Fruit fly (Drosophila melanogaster) whole organism, embryonic: Measurements from ENCODE around the gene MsR2.

Experiments used
- Antp ChIP-seq: fragments of 200-800 bp; sonication (Bioruptor generic); optimal IDR thresholded peaks from 3 replicates; lab custom pipeline; 2016; ENCODE audit warnings: missing biosample characterization, missing genetic modification characterization
- CG10147 ChIP-seq: fragments of 200-800 bp; sonication (Bioruptor generic); optimal IDR thresholded peaks from 2 replicates; lab custom pipeline; 2019; ENCODE audit warnings: missing biosample characterization, mild to moderate bottlenecking, missing genetic modification characterization, moderate library complexity
- CG10267 ChIP-seq: fragments of 200-800 bp; sonication (Bioruptor generic); optimal IDR thresholded peaks from 2 replicates; lab custom pipeline; 2018; ENCODE audit warnings: missing biosample characterization, mild to moderate bottlenecking, missing genetic modification characterization, moderate library complexity
- CG10321 ChIP-seq: fragments of 200-800 bp; sonication (Bioruptor generic); IDR thresholded peaks from 2 replicates; pipeline ENCODE4 v1.3.6; 2022; ENCODE audit warnings: missing biosample characterization, missing genetic modification characterization
- CG10959 ChIP-seq: fragments of 200-800 bp; sonication (Bioruptor generic); IDR thresholded peaks from 2 replicates; pipeline ENCODE4 v1.3.6; 2022; ENCODE audit warnings: missing biosample characterization, missing genetic modification characterization
- CG11723 ChIP-seq: fragments of 200-800 bp; sonication (Bioruptor generic); optimal IDR thresholded peaks from 2 replicates; lab custom pipeline; 2017; ENCODE audit warnings: missing biosample characterization, mild to moderate bottlenecking, missing genetic modification characterization
- CG13123 ChIP-seq: fragments of 200-800 bp; sonication (Bioruptor generic); optimal IDR thresholded peaks from 2 replicates; lab custom pipeline; 2016; ENCODE audit warnings: missing biosample characterization, missing genetic modification characterization
- CG13296 ChIP-seq: fragments of 200-800 bp; sonication (Bioruptor generic); optimal IDR thresholded peaks from 3 replicates; lab custom pipeline; 2018; ENCODE audit warnings: missing biosample characterization, mild to moderate bottlenecking, missing genetic modification characterization
- CG14667 ChIP-seq: fragments of 200-800 bp; sonication (Bioruptor generic); IDR thresholded peaks from 2 replicates; pipeline ENCODE4 v1.3.6; 2022; ENCODE audit warnings: missing biosample characterization, missing genetic modification characterization
- CG14965 ChIP-seq: fragments of 200-800 bp; sonication (Bioruptor generic); optimal IDR thresholded peaks from 2 replicates; lab custom pipeline; 2016; ENCODE audit warnings: missing biosample characterization, missing genetic modification characterization, borderline replicate concordance
- CG15601 ChIP-seq: fragments of 200-800 bp; sonication (Bioruptor generic); optimal IDR thresholded peaks from 3 replicates; lab custom pipeline; 2019; ENCODE audit warnings: missing biosample characterization, mild to moderate bottlenecking, missing genetic modification characterization, moderate library complexity
- CG17912 ChIP-seq: fragments of 200-800 bp; sonication (Bioruptor generic); optimal IDR thresholded peaks from 2 replicates; lab custom pipeline; 2018; ENCODE audit warnings: missing biosample characterization, mild to moderate bottlenecking, missing genetic modification characterization
- CG31224 ChIP-seq: fragments of 200-800 bp; sonication (Bioruptor generic); IDR thresholded peaks from 2 replicates; pipeline ENCODE4 v1.3.6; 2022; ENCODE audit warnings: missing biosample characterization, missing genetic modification characterization
- CG31441 ChIP-seq: fragments of 200-800 bp; sonication (Bioruptor generic); IDR thresholded peaks from 2 replicates; pipeline ENCODE4 v1.3.6; 2022; ENCODE audit warnings: missing biosample characterization, missing genetic modification characterization
- CG32767 ChIP-seq: fragments of 200-800 bp; sonication (Bioruptor generic); IDR thresholded peaks from 2 replicates; pipeline ENCODE4 v1.3.6; 2022; ENCODE audit warnings: missing biosample characterization, missing genetic modification characterization
- CG32772 ChIP-seq: fragments of 200-800 bp; sonication (Bioruptor generic); IDR thresholded peaks from 2 replicates; pipeline ENCODE4 v1.3.6; 2022; ENCODE audit warnings: missing biosample characterization, missing genetic modification characterization
- CG3838 ChIP-seq: fragments of 200-800 bp; sonication (Bioruptor generic); optimal IDR thresholded peaks from 3 replicates; lab custom pipeline; 2016; ENCODE audit warnings: missing biosample characterization, missing genetic modification characterization
- CG3847 ChIP-seq: fragments of 200-800 bp; sonication (Bioruptor generic); IDR thresholded peaks from 2 replicates; pipeline ENCODE4 v1.3.6; 2022; ENCODE audit warnings: missing biosample characterization, missing genetic modification characterization
- CG5245 ChIP-seq: fragments of 200-800 bp; sonication (Bioruptor generic); optimal IDR thresholded peaks from 3 replicates; lab custom pipeline; 2016; ENCODE audit warnings: missing biosample characterization, missing genetic modification characterization
- CG7786 ChIP-seq: fragments of 200-800 bp; sonication (Bioruptor generic); optimal IDR thresholded peaks from 2 replicates; lab custom pipeline; 2016; ENCODE audit warnings: missing biosample characterization, missing genetic modification characterization
- CG8290 ChIP-seq, 3 experiments: fragments of 200-800 bp; sonication (Bioruptor generic); optimal IDR thresholded peaks; 2 replicates each; lab custom pipeline; 2016 to 2019; ENCODE audit warnings: missing biosample characterization in 3 of 3, missing genetic modification characterization in 3 of 3, mild to moderate bottlenecking in 2 of 3, moderate library complexity in 1 of 3
- Doc2 ChIP-seq: fragments of 200-800 bp; sonication (Bioruptor generic); IDR thresholded peaks from 2 replicates; pipeline ENCODE4 v1.3.6; 2022; ENCODE audit warnings: missing biosample characterization, missing genetic modification characterization
- Eip74EF ChIP-seq, 2 experiments: fragments of 200-800 bp in 1 of 2; fragments of >200 bp in 1 of 2; sonication (Bioruptor generic) in 1 of 2; optimal IDR thresholded peaks; 2 replicates each; lab custom pipeline; 2017 to 2019; ENCODE audit warnings: missing biosample characterization in 2 of 2, missing genetic modification characterization in 2 of 2, mild to moderate bottlenecking in 1 of 2, moderate library complexity in 1 of 2
- Hr3 ChIP-seq: fragments of 200-800 bp; sonication (Bioruptor generic); optimal IDR thresholded peaks from 3 replicates; lab custom pipeline; 2016; ENCODE audit warnings: missing biosample characterization, missing genetic modification characterization
- Mrtf ChIP-seq: fragments of 200-800 bp; sonication (Bioruptor generic); IDR thresholded peaks from 3 replicates; pipeline ENCODE4 v1.3.6; 2022; ENCODE audit warnings: missing biosample characterization, missing genetic modification characterization
- Myb ChIP-seq: fragments of 200-800 bp; sonication (Bioruptor generic); optimal IDR thresholded peaks from 2 replicates; lab custom pipeline; 2016; ENCODE audit warnings: missing biosample characterization, missing genetic modification characterization
- NC2β ChIP-seq: fragments of 200-800 bp; sonication (Bioruptor generic); optimal IDR thresholded peaks from 2 replicates; lab custom pipeline; 2016; ENCODE audit warnings: missing biosample characterization, missing genetic modification characterization
- Neu2 ChIP-seq: fragments of 200-800 bp; sonication (Bioruptor generic); optimal IDR thresholded peaks from 3 replicates; lab custom pipeline; 2016; ENCODE audit warnings: missing biosample characterization, missing genetic modification characterization, borderline replicate concordance
- Sox102F ChIP-seq: fragments of 200-800 bp; sonication (Bioruptor generic); optimal IDR thresholded peaks from 2 replicates; lab custom pipeline; 2018; ENCODE audit warnings: missing biosample characterization, mild to moderate bottlenecking, missing genetic modification characterization, moderate library complexity
- Sry-β ChIP-seq: fragments of 200-800 bp; sonication (Bioruptor generic); optimal IDR thresholded peaks from 2 replicates; lab custom pipeline; 2018; ENCODE audit warnings: missing biosample characterization, mild to moderate bottlenecking, missing genetic modification characterization, moderate library complexity
- Stat92E ChIP-seq, 3 experiments: fragments of >200 bp in 2 of 3; fragments of 200-800 bp in 1 of 3; sonication (Bioruptor generic) in 1 of 3; optimal IDR thresholded peaks; 2 replicates each; lab custom pipeline; 2017 to 2019; ENCODE audit warnings: missing biosample characterization in 3 of 3, missing genetic modification characterization in 3 of 3, mild to moderate bottlenecking in 1 of 3, moderate library complexity in 1 of 3
- Vsx1 ChIP-seq: fragments of 200-800 bp; sonication (Bioruptor generic); optimal IDR thresholded peaks from 2 replicates; lab custom pipeline; 2017; ENCODE audit warnings: missing biosample characterization, mild to moderate bottlenecking, missing genetic modification characterization, missing genetic modification reagents
- Xrp1 ChIP-seq: fragments of 200-800 bp; sonication (Bioruptor generic); IDR thresholded peaks from 2 replicates; pipeline ENCODE4 v1.3.6; 2022; ENCODE audit warnings: missing biosample characterization, missing genetic modification characterization
- abd-A ChIP-seq: fragments of 200-800 bp; sonication (Bioruptor generic); optimal IDR thresholded peaks from 3 replicates; lab custom pipeline; 2019; ENCODE audit warnings: missing biosample characterization, mild to moderate bottlenecking, missing genetic modification characterization, moderate library complexity
- bigmax ChIP-seq: fragments of 200-800 bp; sonication (Bioruptor generic); optimal IDR thresholded peaks from 2 replicates; lab custom pipeline; 2018; ENCODE audit warnings: missing biosample characterization, mild to moderate bottlenecking, missing genetic modification characterization
- dysf ChIP-seq: fragments of 200-800 bp; sonication (Bioruptor generic); IDR thresholded peaks from 3 replicates; pipeline ENCODE4 v1.3.6; 2022; ENCODE audit warnings: missing biosample characterization, missing genetic modification characterization
- gro ChIP-seq: fragments of 200-800 bp; sonication (Bioruptor generic); optimal IDR thresholded peaks from 2 replicates; lab custom pipeline; 2016; ENCODE audit warnings: missing biosample characterization, missing genetic modification characterization
- hb ChIP-seq: fragments of 200-800 bp; sonication (Bioruptor generic); IDR thresholded peaks from 3 replicates; pipeline ENCODE4 v1.3.6; 2022; ENCODE audit warnings: missing biosample characterization, missing genetic modification characterization; ENCODE audit not compliant: partially characterized antibody
- inv ChIP-seq: fragments of 200-800 bp; sonication (Bioruptor generic); IDR thresholded peaks from 2 replicates; pipeline ENCODE4 v1.3.6; 2022; ENCODE audit warnings: missing biosample characterization, missing genetic modification characterization; ENCODE audit not compliant: partially characterized antibody
- kah ChIP-seq: fragments of 200-800 bp; sonication (Bioruptor generic); optimal IDR thresholded peaks from 2 replicates; lab custom pipeline; 2018; ENCODE audit warnings: missing biosample characterization, mild to moderate bottlenecking, missing genetic modification characterization
- ken ChIP-seq: fragments of 200-800 bp; sonication (Bioruptor generic); IDR thresholded peaks from 3 replicates; pipeline ENCODE4 v1.3.6; 2022; ENCODE audit warnings: missing biosample characterization, missing genetic modification characterization
- lmd ChIP-seq: fragments of 200-800 bp; sonication (Bioruptor generic); IDR thresholded peaks from 2 replicates; pipeline ENCODE4 v1.3.6; 2022; ENCODE audit warnings: missing biosample characterization, missing genetic modification characterization
- nerfin-1 ChIP-seq: fragments of 200-800 bp; sonication (Bioruptor generic); optimal IDR thresholded peaks from 3 replicates; lab custom pipeline; 2019; ENCODE audit warnings: missing biosample characterization, mild to moderate bottlenecking, missing genetic modification characterization, moderate library complexity
- pho ChIP-seq: fragments of 200-800 bp; sonication (Bioruptor generic); optimal IDR thresholded peaks from 2 replicates; lab custom pipeline; 2016; ENCODE audit warnings: missing biosample characterization, missing genetic modification characterization
- scrt ChIP-seq: fragments of 200-800 bp; sonication (Bioruptor generic); optimal IDR thresholded peaks from 2 replicates; lab custom pipeline; 2018; ENCODE audit warnings: missing biosample characterization, mild to moderate bottlenecking, missing genetic modification characterization, moderate library complexity
- sisA ChIP-seq: fragments of 200-800 bp; sonication (Bioruptor generic); IDR thresholded peaks from 2 replicates; pipeline ENCODE4 v1.3.6; 2022; ENCODE audit warnings: missing biosample characterization, missing genetic modification characterization
- so ChIP-seq: fragments of 200-800 bp; sonication (Bioruptor generic); IDR thresholded peaks from 3 replicates; pipeline ENCODE4 v1.3.6; 2022; ENCODE audit warnings: missing biosample characterization, missing genetic modification characterization
- tap ChIP-seq: fragments of 200-800 bp; optimal IDR thresholded peaks from 3 replicates; lab custom pipeline; 2019; ENCODE audit warnings: missing biosample characterization, mild to moderate bottlenecking, missing genetic modification characterization, moderate library complexity

MsR2 gene

DNA sequence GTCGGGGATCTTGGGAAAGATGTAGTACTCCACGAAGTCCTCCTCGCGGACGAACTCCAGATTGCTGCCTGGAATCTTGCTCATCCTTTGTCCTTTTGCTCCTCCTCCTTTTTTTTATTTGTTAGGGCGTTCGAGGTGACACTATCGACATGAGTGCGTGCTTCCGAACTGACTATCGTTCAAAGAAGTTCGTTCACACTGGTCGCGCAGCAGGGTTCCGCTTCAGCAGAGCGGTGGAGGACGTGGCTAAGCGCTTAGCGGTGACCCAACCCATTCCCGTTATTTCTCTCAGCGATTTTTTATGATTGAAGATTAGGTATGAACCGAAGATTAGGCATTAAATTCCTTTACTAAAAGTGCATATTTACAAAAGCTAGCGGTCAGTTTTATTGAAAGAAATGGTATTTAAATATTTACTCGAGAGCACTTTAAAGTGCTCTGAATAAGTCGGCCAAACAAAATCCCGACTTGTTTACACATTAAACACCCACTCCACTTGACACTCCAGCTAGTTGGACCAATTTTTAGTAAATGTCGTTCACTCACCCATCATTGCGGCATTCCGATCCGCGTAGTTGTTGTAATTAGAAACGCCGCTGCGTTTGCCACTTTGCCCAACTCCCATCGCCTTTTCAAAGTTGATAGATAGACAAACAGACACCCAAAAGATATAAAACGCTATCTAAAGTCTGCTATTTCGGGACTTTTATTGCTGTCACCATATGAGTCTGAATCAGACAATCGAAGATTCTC lies 16.8 kb upstream of the MsR2 start, which contains the start of the genes ecd and CG13806:
Gene ecd (minus strand): TSS at position 166 of the 753 bp plus-strand sequence.
Gene CG13806 (plus strand): TSS at position 703 of the 753 bp plus-strand sequence.
- TF ChIP-seq CG10959 = peak; percentile 32; the same call in 1 of the 2 replicates
- TF ChIP-seq CG15601 (tag; lab: Kevin White, UChicago) = peak; percentile 16
- no peak for TF ChIP-seq bigmax (GFP tag; lab: Kevin White, UChicago)
- TF ChIP-seq CG5245 = peak; percentile 4
- peak; percentile 39 for TF ChIP-seq pho
- peak; percentile 89 for TF ChIP-seq hb
- peak; percentile 55; the same call in 1 of the 2 replicates for TF ChIP-seq Xrp1 (GFP tag; lab: Robert Waterston, UW)
- TF ChIP-seq CG31224 (GFP tag; lab: Robert Waterston, UW) = no peak
- TF ChIP-seq Stat92E (GFP tag; optimal IDR thresholded peaks at IDR 0.05; lab: Kevin White, UChicago) = no peak
- peak; percentile 11; the same call in 1 of the 3 replicates for TF ChIP-seq so
- TF ChIP-seq inv = peak; percentile 96
- no peak for TF ChIP-seq Hr3 (GFP tag; lab: Kevin White, UChicago)
- TF ChIP-seq CG3838 (GFP tag; lab: Kevin White, UChicago) = no peak
- TF ChIP-seq Doc2 (GFP tag; lab: Robert Waterston, UW) = no peak
- TF ChIP-seq Sox102F (GFP tag; lab: Kevin White, UChicago) = no peak
- no peak for TF ChIP-seq CG10147 (GFP tag; lab: Kevin White, UChicago)
- TF ChIP-seq CG3847 = peak; percentile 60; the same call in 1 of the 2 replicates
- TF ChIP-seq Neu2 (GFP tag; lab: Kevin White, UChicago) = no peak
- TF ChIP-seq NC2β (GFP tag; lab: Kevin White, UChicago) = peak; percentile 11
- TF ChIP-seq CG17912 (GFP tag; lab: Kevin White, UChicago) = no peak
- TF ChIP-seq Sry-β (GFP tag; lab: Kevin White, UChicago) = no peak
- peak; percentile 40 for TF ChIP-seq Antp (GFP tag; lab: Kevin White, UChicago)
- no peak for TF ChIP-seq Eip74EF (GFP tag; optimal IDR thresholded peaks at IDR 0.05; lab: Kevin White, UChicago)
- no peak for TF ChIP-seq CG13296 (GFP tag; lab: Kevin White, UChicago)
- peak; percentile 59 for TF ChIP-seq sisA (GFP tag; lab: Robert Waterston, UW)
- TF ChIP-seq CG8290 (GFP tag; optimal IDR thresholded peaks at IDR 0.05; lab: Kevin White, UChicago) = no peak
- TF ChIP-seq CG8290 (tag; optimal IDR thresholded peaks at IDR 0.05; lab: Kevin White, UChicago) = peak; percentile 15 to 79
- TF ChIP-seq abd-A (tag; lab: Kevin White, UChicago) = no peak
- TF ChIP-seq nerfin-1 (tag; lab: Kevin White, UChicago) = peak; percentile 96
- TF ChIP-seq ken (GFP tag; lab: Robert Waterston, UW) = peak; percentile 67
- TF ChIP-seq CG14667 = 0 out of 2 replicates have a peak, but pooled peaks have one; percentile 25
- TF ChIP-seq CG14965 (GFP tag; lab: Kevin White, UChicago) = no peak
- TF ChIP-seq CG32767 = no peak
- no peak for TF ChIP-seq CG10267 (tag; lab: Kevin White, UChicago)
- peak; percentile 29; the same call in 1 of the 2 replicates for TF ChIP-seq lmd (GFP tag; lab: Robert Waterston, UW)
- no peak for TF ChIP-seq tap
- no peak for TF ChIP-seq CG13123 (GFP tag; lab: Kevin White, UChicago)
- TF ChIP-seq Myb (GFP tag; lab: Kevin White, UChicago) = peak; percentile 70
- peak; percentile 46 for TF ChIP-seq CG7786
- no peak for TF ChIP-seq CG32772 (GFP tag; lab: Robert Waterston, UW)
- peak; percentile 35; the same call in 1 of the 3 replicates for TF ChIP-seq dysf
- no peak for TF ChIP-seq CG11723 (GFP tag; lab: Kevin White, UChicago)
- TF ChIP-seq kah (GFP tag; lab: Kevin White, UChicago) = no peak
- TF ChIP-seq CG10321 (GFP tag; lab: Robert Waterston, UW) = no peak
- no peak for TF ChIP-seq Mrtf
- TF ChIP-seq scrt (GFP tag; lab: Kevin White, UChicago) = no peak
- no peak for TF ChIP-seq gro (GFP tag; lab: Kevin White, UChicago)
- peak; percentile 34; the same call in 1 of the 2 replicates for TF ChIP-seq CG31441
- no peak for TF ChIP-seq Vsx1
